Worm (Caenorhabditis elegans): ENCODE data around the gene D1022.5.
A peak's percentile ranks its signal among the peaks of the same experiment; 100 is the strongest.

D1022.5 gene

DNA sequence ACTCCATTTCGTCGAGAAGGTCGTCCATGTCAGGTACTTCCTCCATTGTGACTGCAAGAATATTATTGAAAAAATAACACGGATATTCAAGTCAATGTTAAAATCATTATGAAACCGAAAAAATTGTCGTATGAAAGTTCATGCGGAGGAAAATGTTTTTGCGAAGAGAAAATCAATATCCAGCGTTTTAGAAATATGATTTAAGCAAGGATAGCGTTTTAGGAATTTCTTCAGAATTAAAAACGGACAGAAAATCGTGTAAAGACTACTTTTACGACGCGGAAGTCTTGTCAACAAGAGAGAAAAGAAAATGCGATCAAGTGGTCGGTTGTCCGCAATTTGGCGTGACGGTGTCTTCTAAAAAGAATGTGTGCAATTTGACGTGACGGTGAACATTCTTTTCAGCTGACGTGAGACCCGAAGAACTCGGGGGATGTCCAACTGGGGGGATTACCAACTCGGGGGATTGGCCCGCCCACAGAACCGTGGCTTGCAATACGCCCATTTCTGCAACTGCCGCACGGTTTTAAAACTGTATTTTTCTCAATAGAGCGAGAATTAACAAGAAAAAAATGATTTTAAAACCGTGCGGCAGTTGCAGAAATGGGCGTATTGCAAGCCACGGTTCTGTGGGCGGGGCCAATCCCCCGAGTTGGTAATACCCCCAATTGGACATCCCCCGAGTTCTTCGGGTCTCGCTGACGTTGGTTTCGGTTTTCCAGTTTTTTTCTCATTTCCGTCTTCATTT is 20.1 kb upstream of the D1022.5 start, which contains the start of the genes aka-1 and ubc-6 (continued):
- TF ChIP-seq egrh-3 (GFP tag; IDR thresholded peaks at IDR 0.05) (peak; percentile 87), hlh-26 (GFP tag; conservative IDR thresholded peaks at IDR 0.05) (no peak), T07F8.4 (tag; optimal IDR thresholded peaks at IDR 0.05) (peak; percentile 69), ceh-91 (GFP tag; IDR thresholded peaks at IDR 0.05) (peak; percentile 93), D2030.7 (GFP tag; IDR thresholded peaks at IDR 0.05) (peak; percentile 98), rcor-1 (GFP tag; IDR thresholded peaks at IDR 0.05) (peak; percentile 93), B0019.2 (GFP tag; conservative IDR thresholded peaks at IDR 0.05) (peak; percentile 97), sdz-38 (tag; optimal IDR thresholded peaks at IDR 0.05) (no peak), sea-2 (GFP tag; IDR thresholded peaks at IDR 0.05) (0 out of 2 replicates have a peak, but pooled peaks have one; percentile 34), Y56A3A.18 (GFP tag; IDR thresholded peaks at IDR 0.05) (peak; percentile 93; the same call in 1 of the 2 replicates), C17E4.6 (GFP tag; IDR thresholded peaks at IDR 0.05) (peak; percentile 91), ztf-22 (GFP tag; optimal IDR thresholded peaks at IDR 0.05) (peak; percentile 73), nhr-179 (tag; optimal IDR thresholded peaks at IDR 0.05) (no peak), zim-3 (tag; optimal IDR thresholded peaks at IDR 0.05) (peak; percentile 49), him-1 (tag; optimal IDR thresholded peaks at IDR 0.05) (peak; percentile 6), nfya-1 (tag; optimal IDR thresholded peaks at IDR 0.05; ENCODE audit: borderline replicate concordance, insufficient read depth) (no peak), ccch-3 (GFP tag; optimal IDR thresholded peaks at IDR 0.05) (no peak), snpc-1.3 (tag; optimal IDR thresholded peaks at IDR 0.05; ENCODE audit: insufficient read depth) (peak; percentile 41), unc-62 (GFP tag; optimal IDR thresholded peaks at IDR 0.05) (no peak), athp-1 (tag; optimal IDR thresholded peaks at IDR 0.05) (peak; percentile 88), F23B12.7 (tag; optimal IDR thresholded peaks at IDR 0.05; ENCODE audit: insufficient read depth) (peak; percentile 72), pha-4 (tag; optimal IDR thresholded peaks at IDR 0.05) (no peak), F37B4.10 (GFP tag; IDR thresholded peaks at IDR 0.05) (0 out of 2 replicates have a peak, but pooled peaks have one; percentile 85), B0261.1 (tag; optimal IDR thresholded peaks at IDR 0.05) (peak; percentile 11), Y53F4B.3 (GFP tag; IDR thresholded peaks at IDR 0.05) (peak; percentile 65), dox-1 (GFP tag; IDR thresholded peaks at IDR 0.05) (peak; percentile 98), hmg-1.2 (GFP tag; IDR thresholded peaks at IDR 0.05) (peak; percentile 82), sptf-2 (GFP tag; optimal IDR thresholded peaks at IDR 0.05) (no peak), Y79H2A.3 (GFP tag; conservative IDR thresholded peaks at IDR 0.05) (peak; percentile 95), bed-1 (GFP tag; IDR thresholded peaks at IDR 0.05) (peak; percentile 70; the same call in 1 of the 2 replicates), cebp-1 (GFP tag; IDR thresholded peaks at IDR 0.05) (peak; percentile 80), cebp-1 (tag; optimal IDR thresholded peaks at IDR 0.05) (peak; percentile 91), repo-1 (tag; optimal IDR thresholded peaks at IDR 0.05) (peak; percentile 22), lin-26 (GFP tag; IDR thresholded peaks at IDR 0.05) (peak; percentile 94), xnd-1 (tag; optimal IDR thresholded peaks at IDR 0.05) (peak; percentile 21), madf-10 (tag; optimal IDR thresholded peaks at IDR 0.05) (peak; percentile 91), atf-7 (tag; optimal IDR thresholded peaks at IDR 0.05) (peak; percentile 62), K11D2.4 (GFP tag; IDR thresholded peaks at IDR 0.05) (peak; percentile 94), zfh-2 (GFP tag; conservative IDR thresholded peaks at IDR 0.05) (peak; percentile 95), ama-1 (optimal IDR thresholded peaks at IDR 0.05) (no peak), ama-1 (GFP tag; optimal IDR thresholded peaks at IDR 0.05) (no peak), die-1 (tag; optimal IDR thresholded peaks at IDR 0.05) (peak; percentile 33), madf-8 (GFP tag; conservative IDR thresholded peaks at IDR 0.05) (peak; percentile 85), ceh-79 (tag; optimal IDR thresholded peaks at IDR 0.05) (no peak), ztf-25 (GFP tag; IDR thresholded peaks at IDR 0.05) (peak; percentile 97), madf-3 (GFP tag; IDR thresholded peaks at IDR 0.05) (peak; percentile 87), attf-5 (GFP tag; optimal IDR thresholded peaks at IDR 0.05) (peak; percentile 96), F55B11.4 (tag; optimal IDR thresholded peaks at IDR 0.05; ENCODE audit: borderline replicate concordance, insufficient read depth) (no peak)

Data from whole organism, young adult.